Fruit fly (Drosophila melanogaster) whole organism, embryonic: Measurements from ENCODE around the gene CG17982.

ENCODE experiments used
- Adf1 ChIP-seq: fragments of 200-800 bp; sonication (Bioruptor generic); IDR thresholded peaks from 2 replicates; pipeline ENCODE4 v1.3.6; 2022; ENCODE audit warnings: missing biosample characterization, missing genetic modification characterization
- Asciz ChIP-seq: fragments of 200-800 bp; sonication (Bioruptor generic); optimal IDR thresholded peaks from 2 replicates; lab custom pipeline; 2017; ENCODE audit warnings: missing biosample characterization, mild to moderate bottlenecking, missing genetic modification characterization, missing genetic modification reagents
- Bdp1 ChIP-seq: fragments of 200-800 bp; sonication (Bioruptor generic); optimal IDR thresholded peaks from 3 replicates; lab custom pipeline; 2016; ENCODE audit warnings: missing biosample characterization, missing genetic modification characterization
- CG12219 ChIP-seq: fragments of 200-800 bp; sonication (Bioruptor generic); optimal IDR thresholded peaks from 3 replicates; lab custom pipeline; 2018; ENCODE audit warnings: missing biosample characterization, mild to moderate bottlenecking, missing genetic modification characterization
- CG12769 ChIP-seq: fragments of 200-800 bp; sonication (Bioruptor generic); optimal IDR thresholded peaks from 2 replicates; lab custom pipeline; 2019; ENCODE audit warnings: missing biosample characterization, mild to moderate bottlenecking, missing genetic modification characterization, moderate library complexity
- CG13775 ChIP-seq: fragments of 200-800 bp; sonication (Bioruptor generic); optimal IDR thresholded peaks from 3 replicates; lab custom pipeline; 2017; ENCODE audit warnings: missing biosample characterization, mild to moderate bottlenecking, missing genetic modification characterization
- CG14441 ChIP-seq: fragments of 200-800 bp; sonication (Bioruptor generic); IDR thresholded peaks from 2 replicates; pipeline ENCODE4 v1.3.6; 2022; ENCODE audit warnings: missing biosample characterization, missing genetic modification characterization
- CG14860 ChIP-seq: fragments of 200-800 bp; sonication (Bioruptor generic); IDR thresholded peaks from 3 replicates; pipeline ENCODE4 v1.3.6; 2022; ENCODE audit warnings: missing biosample characterization, missing genetic modification characterization; ENCODE audit not compliant: partially characterized antibody
- CG1603 ChIP-seq: fragments of 200-800 bp; sonication (Bioruptor generic); optimal IDR thresholded peaks from 2 replicates; lab custom pipeline; 2019; ENCODE audit warnings: missing biosample characterization, mild to moderate bottlenecking, missing genetic modification characterization, moderate library complexity
- CG17802 ChIP-seq: fragments of 200-800 bp; sonication (Bioruptor generic); optimal IDR thresholded peaks from 2 replicates; lab custom pipeline; 2018; ENCODE audit warnings: missing biosample characterization, mild to moderate bottlenecking, missing genetic modification characterization, moderate library complexity
- CG2120 ChIP-seq: fragments of 200-800 bp; sonication (Bioruptor generic); optimal IDR thresholded peaks from 3 replicates; lab custom pipeline; 2016; ENCODE audit warnings: missing biosample characterization, missing genetic modification characterization
- CG2129 ChIP-seq: fragments of 200-800 bp; sonication (Bioruptor generic); IDR thresholded peaks from 2 replicates; pipeline ENCODE4 v1.3.6; 2022; ENCODE audit warnings: missing biosample characterization, missing genetic modification characterization; ENCODE audit not compliant: partially characterized antibody
- CG3065 ChIP-seq: fragments of 200-800 bp; sonication (Bioruptor generic); optimal IDR thresholded peaks from 2 replicates; lab custom pipeline; 2016; ENCODE audit warnings: missing biosample characterization, missing genetic modification characterization
- CG3163 ChIP-seq: fragments of 200-800 bp; sonication (Bioruptor generic); optimal IDR thresholded peaks from 3 replicates; lab custom pipeline; 2016; ENCODE audit warnings: missing biosample characterization, missing genetic modification characterization
- CG4282 ChIP-seq: fragments of 200-800 bp; sonication (Bioruptor generic); optimal IDR thresholded peaks from 2 replicates; lab custom pipeline; 2016; ENCODE audit warnings: missing biosample characterization, missing genetic modification characterization
- CG4730 ChIP-seq: fragments of 200-800 bp; sonication (Bioruptor generic); IDR thresholded peaks from 2 replicates; pipeline ENCODE4 v1.3.6; 2022; ENCODE audit warnings: missing biosample characterization, missing genetic modification characterization
- CG6791 ChIP-seq: fragments of 200-800 bp; sonication (Bioruptor generic); IDR thresholded peaks from 3 replicates; pipeline ENCODE4 v1.3.6; 2022; ENCODE audit warnings: missing biosample characterization, missing genetic modification characterization; ENCODE audit not compliant: partially characterized antibody
- CG7271 ChIP-seq: fragments of 200-800 bp; sonication (Bioruptor generic); optimal IDR thresholded peaks from 2 replicates; lab custom pipeline; 2018; ENCODE audit warnings: missing biosample characterization, mild to moderate bottlenecking, missing genetic modification characterization, moderate library complexity
- CG7928 ChIP-seq: fragments of 200-800 bp; sonication (Bioruptor generic); optimal IDR thresholded peaks from 2 replicates; lab custom pipeline; 2017; ENCODE audit warnings: missing biosample characterization, mild to moderate bottlenecking, missing genetic modification characterization
- CG8765 ChIP-seq: fragments of 200-800 bp; sonication (Bioruptor generic); IDR thresholded peaks from 2 replicates; pipeline ENCODE4 v1.3.6; 2022; ENCODE audit warnings: missing biosample characterization, missing genetic modification characterization
- CG9797 ChIP-seq: fragments of 200-800 bp; sonication (Bioruptor generic); optimal IDR thresholded peaks from 3 replicates; lab custom pipeline; 2018; ENCODE audit warnings: missing biosample characterization, mild to moderate bottlenecking, missing genetic modification characterization
- Dll ChIP-seq: fragments of 200-800 bp; sonication (Bioruptor generic); IDR thresholded peaks from 4 replicates; pipeline ENCODE4 v1.3.6; 2022; ENCODE audit warnings: missing biosample characterization, missing genetic modification characterization; ENCODE audit not compliant: partially characterized antibody
- Doc3 ChIP-seq: fragments of 200-800 bp; sonication (Bioruptor generic); IDR thresholded peaks from 3 replicates; pipeline ENCODE4 v1.3.6; 2022; ENCODE audit warnings: missing biosample characterization, missing genetic modification characterization; ENCODE audit not compliant: partially characterized antibody
- Drgx ChIP-seq: fragments of 200-800 bp; sonication (Bioruptor generic); IDR thresholded peaks from 2 replicates; pipeline ENCODE4 v1.3.6; 2022; ENCODE audit warnings: missing biosample characterization, missing genetic modification characterization
- Fer1 ChIP-seq: fragments of 200-800 bp; sonication (Bioruptor generic); optimal IDR thresholded peaks from 2 replicates; lab custom pipeline; 2017; ENCODE audit warnings: missing biosample characterization, mild to moderate bottlenecking, missing genetic modification characterization
- Hey ChIP-seq: fragments of 200-800 bp; sonication (Bioruptor generic); optimal IDR thresholded peaks from 3 replicates; lab custom pipeline; 2018; ENCODE audit warnings: missing biosample characterization, mild to moderate bottlenecking, missing genetic modification characterization
- Kr ChIP-seq: fragments of 200-800 bp; sonication (Bioruptor generic); optimal IDR thresholded peaks from 2 replicates; lab custom pipeline; 2017; ENCODE audit warnings: missing biosample characterization, mild to moderate bottlenecking, missing genetic modification characterization
- Mad ChIP-seq: fragments of 200-800 bp; sonication (Bioruptor generic); optimal IDR thresholded peaks from 2 replicates; lab custom pipeline; 2016; ENCODE audit warnings: missing biosample characterization, missing genetic modification characterization
- Med ChIP-seq: fragments of 200-800 bp; sonication (Bioruptor generic); peaks from one replicate; lab custom pipeline; 2016; ENCODE audit warnings: missing biosample characterization, missing genetic modification characterization, mild to moderate bottlenecking, inconsistent platforms, moderate library complexity
- NC2α ChIP-seq: fragments of 200-800 bp; sonication (Bioruptor generic); optimal IDR thresholded peaks from 2 replicates; lab custom pipeline; 2016; ENCODE audit warnings: missing biosample characterization, missing genetic modification characterization
- NFAT ChIP-seq: fragments of 200-800 bp; sonication (Bioruptor generic); IDR thresholded peaks from 2 replicates; pipeline ENCODE4 v1.3.6; 2022; ENCODE audit warnings: missing biosample characterization, missing genetic modification characterization
- Oaz ChIP-seq: fragments of 200-800 bp; sonication (Bioruptor generic); IDR thresholded peaks from 2 replicates; pipeline ENCODE4 v1.3.6; 2022; ENCODE audit warnings: missing biosample characterization, missing genetic modification characterization
- Side ChIP-seq: fragments of 200-800 bp; sonication (Bioruptor generic); optimal IDR thresholded peaks from 2 replicates; lab custom pipeline; 2016; ENCODE audit warnings: missing biosample characterization, missing genetic modification characterization
- Sox100B ChIP-seq: fragments of 200-800 bp; sonication (Bioruptor generic); optimal IDR thresholded peaks from 3 replicates; lab custom pipeline; 2018; ENCODE audit warnings: missing biosample characterization, mild to moderate bottlenecking, missing genetic modification characterization
- bbx ChIP-seq: fragments of 200-800 bp; sonication (Bioruptor generic); IDR thresholded peaks from 2 replicates; pipeline ENCODE4 v1.3.6; 2022; ENCODE audit warnings: missing biosample characterization, missing genetic modification characterization; ENCODE audit not compliant: partially characterized antibody
- bcd ChIP-seq: fragments of 200-800 bp; sonication (Bioruptor generic); optimal IDR thresholded peaks from 2 replicates; lab custom pipeline; 2017; ENCODE audit warnings: missing biosample characterization, mild to moderate bottlenecking, missing genetic modification characterization
- ham ChIP-seq: fragments of 200-800 bp; sonication (Bioruptor generic); IDR thresholded peaks from 2 replicates; pipeline ENCODE4 v1.3.6; 2022; ENCODE audit warnings: missing biosample characterization, missing genetic modification characterization
- hbn ChIP-seq: fragments of 200-800 bp; sonication (Bioruptor generic); IDR thresholded peaks from 2 replicates; pipeline ENCODE4 v1.3.6; 2022; ENCODE audit warnings: missing biosample characterization, missing genetic modification characterization; ENCODE audit not compliant: partially characterized antibody
- her ChIP-seq: fragments of 200-800 bp; sonication (Bioruptor generic); optimal IDR thresholded peaks from 2 replicates; lab custom pipeline; 2016; ENCODE audit warnings: missing biosample characterization, missing genetic modification characterization
- ind ChIP-seq: fragments of 200-800 bp; sonication (Bioruptor generic); optimal IDR thresholded peaks from 3 replicates; lab custom pipeline; 2016; ENCODE audit warnings: missing biosample characterization, missing genetic modification characterization
- lab ChIP-seq: fragments of 200-800 bp; sonication (Bioruptor generic); optimal IDR thresholded peaks from 3 replicates; lab custom pipeline; 2017; ENCODE audit warnings: missing biosample characterization, missing genetic modification characterization, mild to moderate bottlenecking, moderate library complexity, missing genetic modification reagents
- nerfin-2 ChIP-seq: fragments of 200-800 bp; sonication (Bioruptor generic); IDR thresholded peaks from 2 replicates; pipeline ENCODE4 v1.3.6; 2022; ENCODE audit warnings: missing biosample characterization, missing genetic modification characterization; ENCODE audit not compliant: partially characterized antibody
- nom ChIP-seq: fragments of 200-800 bp; sonication (Bioruptor generic); optimal IDR thresholded peaks from 2 replicates; lab custom pipeline; 2017; ENCODE audit warnings: missing biosample characterization, missing genetic modification characterization, mild to moderate bottlenecking, moderate library complexity, missing genetic modification reagents
- pros ChIP-seq: fragments of 200-800 bp; sonication (Bioruptor generic); optimal IDR thresholded peaks from 3 replicates; lab custom pipeline; 2019; ENCODE audit warnings: missing biosample characterization, mild to moderate bottlenecking, missing genetic modification characterization, moderate library complexity
- slou ChIP-seq: fragments of 200-800 bp; sonication (Bioruptor generic); optimal IDR thresholded peaks from 3 replicates; lab custom pipeline; 2016; ENCODE audit warnings: missing biosample characterization, missing genetic modification characterization
- trem ChIP-seq: fragments of 200-800 bp; optimal IDR thresholded peaks from 3 replicates; lab custom pipeline; 2019; ENCODE audit warnings: missing biosample characterization, mild to moderate bottlenecking, missing genetic modification characterization, moderate library complexity
- trh ChIP-seq: fragments of 200-800 bp; sonication (Bioruptor generic); optimal IDR thresholded peaks from 2 replicates; lab custom pipeline; 2016; ENCODE audit warnings: missing biosample characterization, missing genetic modification characterization
- unc-4 ChIP-seq: fragments of 200-800 bp; sonication (Bioruptor generic); IDR thresholded peaks from 2 replicates; pipeline ENCODE4 v1.3.6; 2022; ENCODE audit warnings: missing biosample characterization, missing genetic modification characterization; ENCODE audit not compliant: partially characterized antibody
- vnd ChIP-seq: fragments of 200-800 bp; sonication (Bioruptor generic); IDR thresholded peaks from 3 replicates; pipeline ENCODE4 v1.3.6; 2022; ENCODE audit warnings: missing biosample characterization, missing genetic modification characterization; ENCODE audit not compliant: partially characterized antibody
- wdn ChIP-seq: fragments of 200-800 bp; sonication (Bioruptor generic); IDR thresholded peaks from 2 replicates; pipeline ENCODE4 v1.3.6; 2022; ENCODE audit warnings: missing biosample characterization, missing genetic modification characterization

Gene CG17982

DNA sequence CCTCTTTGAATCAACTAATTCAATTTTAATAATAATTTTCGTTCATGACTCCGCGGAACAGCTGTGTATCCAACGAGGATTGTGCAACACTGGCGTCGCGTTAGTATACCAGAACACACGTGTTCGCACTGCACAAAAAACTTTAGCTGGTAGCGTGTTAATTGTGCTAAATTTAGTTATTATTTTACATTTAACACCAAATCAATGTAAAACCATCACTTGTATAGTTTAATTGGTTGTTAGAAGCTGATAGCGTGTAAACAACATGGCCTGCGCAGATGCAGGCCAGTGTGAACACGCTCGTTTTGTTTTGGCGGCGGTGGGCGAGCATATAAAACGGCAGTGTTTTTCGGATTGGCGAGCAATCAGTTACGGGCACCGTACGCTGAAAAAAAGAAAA lies 13.7 kb upstream of the CG17982 start, which contains the start of the genes Traf6 and GIIIspla2:
TSS of gene Traf6 (minus strand) at position 93 of the 400 bp plus-strand sequence.
TSS of gene GIIIspla2 (plus strand) at position 335 of the 400 bp plus-strand sequence.
- 0 out of 2 replicates have a peak, but pooled peaks have one; percentile 25 for TF ChIP-seq unc-4
- peak; percentile 96 for TF ChIP-seq Med (GFP tag; lab: Kevin White, UChicago)
- peak; percentile 44 for TF ChIP-seq CG4730 (GFP tag; lab: Robert Waterston, UW)
- TF ChIP-seq Asciz (GFP tag; lab: Kevin White, UChicago) = no peak
- no peak for TF ChIP-seq CG7271
- no peak for TF ChIP-seq CG12769 (tag; lab: Kevin White, UChicago)
- TF ChIP-seq CG4282 (GFP tag; lab: Kevin White, UChicago) = no peak
- peak; percentile 83 for TF ChIP-seq trem (tag; lab: Kevin White, UChicago)
- TF ChIP-seq Sox100B (GFP tag; lab: Kevin White, UChicago) = no peak
- peak; percentile 74 for TF ChIP-seq Bdp1
- TF ChIP-seq CG14860 (GFP tag; lab: Robert Waterston, UW) = no peak
- no peak for TF ChIP-seq lab (GFP tag; lab: Kevin White, UChicago)
- peak; percentile 33; the same call in 1 of the 2 replicates for TF ChIP-seq ham (GFP tag; lab: Robert Waterston, UW)
- no peak for TF ChIP-seq vnd (GFP tag; lab: Robert Waterston, UW)
- no peak for TF ChIP-seq bbx (GFP tag; lab: Robert Waterston, UW)
- peak; percentile 90 for TF ChIP-seq CG1603 (tag; lab: Kevin White, UChicago)
- peak; percentile 28 for TF ChIP-seq CG7928 (GFP tag; lab: Kevin White, UChicago)
- TF ChIP-seq CG17802 (tag; lab: Kevin White, UChicago) = peak; percentile 90
- no peak for TF ChIP-seq pros (GFP tag; lab: Kevin White, UChicago)
- TF ChIP-seq Oaz (GFP tag; lab: Robert Waterston, UW) = no peak
- peak; percentile 78 for TF ChIP-seq CG14441 (GFP tag; lab: Robert Waterston, UW)
- peak; percentile 78 for TF ChIP-seq CG13775
- no peak for TF ChIP-seq hbn
- TF ChIP-seq nom (GFP tag; lab: Kevin White, UChicago) = peak; percentile 68
- peak; percentile 79 for TF ChIP-seq Fer1 (GFP tag; lab: Kevin White, UChicago)
- peak; percentile 87 for TF ChIP-seq CG2120 (GFP tag; lab: Kevin White, UChicago)
- no peak for TF ChIP-seq CG2129 (GFP tag; lab: Robert Waterston, UW)
- TF ChIP-seq Adf1 (GFP tag; lab: Robert Waterston, UW) = peak; percentile 48; the same call in 1 of the 2 replicates
- TF ChIP-seq Kr (GFP tag; lab: Kevin White, UChicago) = no peak
- TF ChIP-seq CG3065 (GFP tag; lab: Kevin White, UChicago) = no peak
- no peak for TF ChIP-seq Doc3
- peak; percentile 48 for TF ChIP-seq her (GFP tag; lab: Kevin White, UChicago)
- TF ChIP-seq CG6791 = no peak
- TF ChIP-seq CG12219 (GFP tag; lab: Kevin White, UChicago) = peak; percentile 57
- peak; percentile 61 for TF ChIP-seq Hey (tag; lab: Kevin White, UChicago)
- TF ChIP-seq nerfin-2 (GFP tag; lab: Robert Waterston, UW) = no peak
- peak; percentile 50; the same call in 1 of the 2 replicates for TF ChIP-seq NFAT (GFP tag; lab: Robert Waterston, UW)
- peak; percentile 59; the same call in 1 of the 2 replicates for TF ChIP-seq wdn (GFP tag; lab: Robert Waterston, UW)
- peak; percentile 70 for TF ChIP-seq Mad (GFP tag; lab: Kevin White, UChicago)
- TF ChIP-seq Dll = peak; percentile 46; the same call in 1 of the 4 replicates
- no peak for TF ChIP-seq NC2α (GFP tag; lab: Kevin White, UChicago)
- TF ChIP-seq CG8765 = peak; percentile 29; the same call in 1 of the 2 replicates
- no peak for TF ChIP-seq trh (GFP tag; lab: Kevin White, UChicago)
- peak; percentile 72 for TF ChIP-seq bcd (GFP tag; lab: Kevin White, UChicago)
- peak; percentile 16 for TF ChIP-seq CG3163 (GFP tag; lab: Kevin White, UChicago)
- peak; percentile 67 for TF ChIP-seq Drgx
- TF ChIP-seq ind (GFP tag; lab: Kevin White, UChicago) = peak; percentile 68
- TF ChIP-seq slou (GFP tag; lab: Kevin White, UChicago) = peak; percentile 38
- TF ChIP-seq Side (GFP tag; lab: Kevin White, UChicago) = peak; percentile 52
- TF ChIP-seq CG9797 (GFP tag; lab: Kevin White, UChicago) = peak; percentile 45
